Fruit fly (Drosophila melanogaster) whole organism, wandering third instar larva: ENCODE data around the gene cu.
A peak's percentile ranks its signal among the peaks of the same experiment; 100 is the strongest.

Source experiments
- Abd-B ChIP-seq: fragments of >200 bp; optimal IDR thresholded peaks from 2 replicates; lab custom pipeline; 2017; ENCODE audit warnings: missing biosample characterization, missing genetic modification characterization
- CG9705 ChIP-seq: fragments of 200-800 bp; sonication (Bioruptor generic); optimal IDR thresholded peaks from 2 replicates; lab custom pipeline; 2018; ENCODE audit warnings: missing biosample characterization, mild to moderate bottlenecking, missing genetic modification characterization
- CrebA ChIP-seq: fragments of 200-800 bp; sonication (Bioruptor generic); optimal IDR thresholded peaks from 2 replicates; lab custom pipeline; 2016; ENCODE audit warnings: missing biosample characterization, mild to moderate bottlenecking, missing genetic modification characterization, borderline replicate concordance
- Dif ChIP-seq: fragments of 200-275, 200-300 bp; sonication (Bioruptor generic); optimal IDR thresholded peaks from 2 replicates; lab custom pipeline; 2018; ENCODE audit warnings: missing biosample characterization, missing genetic modification characterization; ENCODE audit not compliant: partially characterized antibody
- GATAd ChIP-seq: sonication (Bioruptor generic); optimal IDR thresholded peaks from 2 replicates; lab custom pipeline; 2016; ENCODE audit warnings: missing biosample characterization, missing genetic modification characterization
- HLH106 ChIP-seq: fragments of 200-800 bp; optimal IDR thresholded peaks from 3 replicates; lab custom pipeline; 2019; ENCODE audit warnings: missing biosample characterization, mild to moderate bottlenecking, missing genetic modification characterization, moderate library complexity
- Hnf4 ChIP-seq: fragments of 200-800 bp; sonication (Bioruptor generic); optimal IDR thresholded peaks from 2 replicates; lab custom pipeline; 2016; ENCODE audit warnings: missing biosample characterization, mild to moderate bottlenecking, missing genetic modification characterization
- Jra ChIP-seq: sonication (Bioruptor generic); optimal IDR thresholded peaks from 2 replicates; lab custom pipeline; 2016; ENCODE audit warnings: missing biosample characterization, missing genetic modification characterization
- Mio ChIP-seq: sonication (Bioruptor generic); optimal IDR thresholded peaks from 2 replicates; lab custom pipeline; 2016; ENCODE audit warnings: missing biosample characterization, missing genetic modification characterization
- OdsH ChIP-seq: fragments of 200-800 bp; sonication (Bioruptor generic); optimal IDR thresholded peaks from 2 replicates; lab custom pipeline; 2016; ENCODE audit warnings: missing biosample characterization, mild to moderate bottlenecking, missing genetic modification characterization
- Rel ChIP-seq, 2 experiments: fragments of 200-800 bp; sonication (Bioruptor generic) in 1 of 2; optimal IDR thresholded peaks; 2 replicates in 1 of 2; 3 replicates in 1 of 2; lab custom pipeline; 2016 to 2019; ENCODE audit warnings: mild to moderate bottlenecking in 2 of 2, missing biosample characterization in 2 of 2, missing genetic modification characterization in 2 of 2, moderate library complexity in 1 of 2
- Sp1 ChIP-seq: fragments of 200-800 bp; sonication (Bioruptor generic); optimal IDR thresholded peaks from 3 replicates; lab custom pipeline; 2019; ENCODE audit warnings: missing biosample characterization, mild to moderate bottlenecking, missing genetic modification characterization, moderate library complexity
- Vsx2 ChIP-seq: fragments of 200-300, 225-300 bp; sonication (Bioruptor generic); optimal IDR thresholded peaks from 2 replicates; lab custom pipeline; 2018; ENCODE audit warnings: missing biosample characterization, missing genetic modification characterization; ENCODE audit not compliant: partially characterized antibody
- br ChIP-seq: fragments of 200-800 bp; sonication (Bioruptor generic); optimal IDR thresholded peaks from 2 replicates; lab custom pipeline; 2016; ENCODE audit warnings: missing biosample characterization, missing genetic modification characterization
- brk ChIP-seq: fragments of 200-800 bp; sonication (Bioruptor generic); optimal IDR thresholded peaks from 2 replicates; lab custom pipeline; 2016; ENCODE audit warnings: missing biosample characterization, mild to moderate bottlenecking, missing genetic modification characterization
- dl ChIP-seq, 2 experiments: fragments of 175-275, 200-275 bp in 1 of 2; fragments of 200-275 bp in 1 of 2; sonication (Bioruptor generic); optimal IDR thresholded peaks; lab custom pipeline; 2018; ENCODE audit warnings: mild to moderate bottlenecking in 2 of 2, missing biosample characterization in 2 of 2, missing genetic modification characterization in 2 of 2, moderate library complexity in 2 of 2; ENCODE audit not compliant: partially characterized antibody in 2 of 2, insufficient read depth in 1 of 2
- dmrt93B ChIP-seq: fragments of 200-800 bp; sonication (Bioruptor generic); optimal IDR thresholded peaks from 2 replicates; lab custom pipeline; 2018; ENCODE audit warnings: missing biosample characterization, mild to moderate bottlenecking, missing genetic modification characterization
- dsf ChIP-seq: sonication (Bioruptor generic); optimal IDR thresholded peaks from 2 replicates; lab custom pipeline; 2016; ENCODE audit warnings: missing biosample characterization, missing genetic modification characterization, borderline replicate concordance
- ey ChIP-seq: fragments of 200-800 bp; sonication (Bioruptor generic); optimal IDR thresholded peaks from 2 replicates; lab custom pipeline; 2016; ENCODE audit warnings: missing biosample characterization, missing genetic modification characterization
- foxo ChIP-seq, 2 experiments: fragments of 200-800 bp; sonication (Bioruptor generic); optimal IDR thresholded peaks; 2 replicates in 1 of 2; 3 replicates in 1 of 2; lab custom pipeline; 2016 to 2017; ENCODE audit warnings: missing biosample characterization in 2 of 2, missing genetic modification characterization in 2 of 2
- fru ChIP-seq: fragments of 200-800 bp; sonication (Bioruptor generic); optimal IDR thresholded peaks from 3 replicates; lab custom pipeline; 2016; ENCODE audit warnings: missing biosample characterization, mild to moderate bottlenecking, missing genetic modification characterization
- h ChIP-seq: fragments of 200-800 bp; sonication (Bioruptor generic); optimal IDR thresholded peaks from 3 replicates; lab custom pipeline; 2016; ENCODE audit warnings: missing biosample characterization, mild to moderate bottlenecking, missing genetic modification characterization
- jim ChIP-seq: fragments of 175-275, 200-325 bp; sonication (Bioruptor generic); optimal IDR thresholded peaks from 2 replicates; lab custom pipeline; 2016; ENCODE audit warnings: missing biosample characterization, mild to moderate bottlenecking, missing genetic modification characterization
- lola ChIP-seq: fragments of >200 bp; optimal IDR thresholded peaks from 2 replicates; lab custom pipeline; 2017; ENCODE audit warnings: missing biosample characterization, missing genetic modification characterization
- pan ChIP-seq: fragments of >200 bp; optimal IDR thresholded peaks from 2 replicates; lab custom pipeline; 2017
- psq ChIP-seq: fragments of 200-800 bp; sonication (Bioruptor generic); optimal IDR thresholded peaks from 3 replicates; lab custom pipeline; 2017; ENCODE audit warnings: missing biosample characterization, mild to moderate bottlenecking, missing genetic modification characterization, moderate library complexity
- rgr ChIP-seq: fragments of 200-800 bp; sonication (Bioruptor generic); optimal IDR thresholded peaks from 3 replicates; lab custom pipeline; 2016; ENCODE audit warnings: missing biosample characterization, mild to moderate bottlenecking, missing genetic modification characterization
- sage ChIP-seq: fragments of 200-800 bp; sonication (Bioruptor generic); optimal IDR thresholded peaks from 2 replicates; lab custom pipeline; 2016; ENCODE audit warnings: missing biosample characterization, mild to moderate bottlenecking, missing genetic modification characterization
- tai ChIP-seq: sonication (Bioruptor generic); optimal IDR thresholded peaks from 2 replicates; lab custom pipeline; 2016; ENCODE audit warnings: missing biosample characterization, missing genetic modification characterization
- usp ChIP-seq: fragments of >200 bp; optimal IDR thresholded peaks from 2 replicates; lab custom pipeline; 2017; ENCODE audit warnings: missing biosample characterization, missing genetic modification characterization
- woc ChIP-seq: sonication (Bioruptor generic); optimal IDR thresholded peaks from 2 replicates; lab custom pipeline; 2016; ENCODE audit warnings: missing biosample characterization, mild to moderate bottlenecking, missing genetic modification characterization

The cu gene

DNA sequence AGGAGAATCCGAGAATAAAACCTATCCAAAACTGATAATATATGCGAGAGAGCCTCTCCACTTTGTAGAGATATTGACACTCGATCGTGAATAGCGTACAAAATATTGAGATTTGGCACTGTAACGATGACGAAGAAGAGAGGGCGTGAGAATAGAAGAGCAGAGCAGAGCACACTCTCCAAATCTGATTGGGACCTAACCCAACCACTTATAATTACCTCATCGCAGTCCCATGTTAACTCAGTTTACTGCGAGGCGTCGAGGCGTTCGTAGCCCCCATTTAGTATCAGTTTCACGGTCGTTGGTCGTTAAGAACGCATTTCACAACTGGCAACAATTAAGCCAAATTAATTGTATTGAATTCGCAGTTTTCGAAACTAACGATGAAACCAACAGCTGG lies 40.5 kb upstream of the cu start, which contains the start of gene Ugt302C1 (continued):
- TF ChIP-seq Jra (GFP tag; lab: Kevin White, UChicago) (peak; percentile 68), Hnf4 (GFP tag; lab: Kevin White, UChicago) (peak; percentile 25), dmrt93B (GFP tag; lab: Kevin White, UChicago) (no peak), Rel (GFP tag; optimal IDR thresholded peaks at IDR 0.05; lab: Kevin White, UChicago) (no peak), Rel (tag; optimal IDR thresholded peaks at IDR 0.05; lab: Kevin White, UChicago) (no peak), foxo (GFP tag; optimal IDR thresholded peaks at IDR 0.05; lab: Kevin White, UChicago) (peak in 1 of 2 experiments; percentile 16), Sp1 (GFP tag; lab: Kevin White, UChicago) (no peak), pan (lab: Kevin White, UChicago) (no peak), dsf (no peak), OdsH (GFP tag; lab: Kevin White, UChicago) (no peak), jim (GFP tag; lab: Kevin White, UChicago) (peak; percentile 2)

dm6 chr3R:11160907-11161306 lies 36.5 kb upstream of the cu start, which contains the start of gene CG4757:
TSS of gene CG4757 (plus strand) at chr3R:11161207.
- TF ChIP-seq HLH106 (tag; lab: Kevin White, UChicago) (no peak), pan (lab: Kevin White, UChicago) (no peak), woc (no peak), Abd-B (no peak), Hnf4 (GFP tag; lab: Kevin White, UChicago) (no peak), ey (GFP tag; lab: Kevin White, UChicago) (no peak), Rel (GFP tag; optimal IDR thresholded peaks at IDR 0.05; lab: Kevin White, UChicago) (no peak), Rel (tag; optimal IDR thresholded peaks at IDR 0.05; lab: Kevin White, UChicago) (no peak), OdsH (GFP tag; lab: Kevin White, UChicago) (no peak), CrebA (no peak), CG9705 (GFP tag; lab: Kevin White, UChicago) (no peak), rgr (GFP tag; lab: Kevin White, UChicago) (no peak), br (GFP tag; lab: Kevin White, UChicago) (no peak), Mio (GFP tag; lab: Kevin White, UChicago) (no peak), fru (GFP tag; lab: Kevin White, UChicago) (no peak)
- TF ChIP-seq, all 38 proteins: peak for 0

DNA sequence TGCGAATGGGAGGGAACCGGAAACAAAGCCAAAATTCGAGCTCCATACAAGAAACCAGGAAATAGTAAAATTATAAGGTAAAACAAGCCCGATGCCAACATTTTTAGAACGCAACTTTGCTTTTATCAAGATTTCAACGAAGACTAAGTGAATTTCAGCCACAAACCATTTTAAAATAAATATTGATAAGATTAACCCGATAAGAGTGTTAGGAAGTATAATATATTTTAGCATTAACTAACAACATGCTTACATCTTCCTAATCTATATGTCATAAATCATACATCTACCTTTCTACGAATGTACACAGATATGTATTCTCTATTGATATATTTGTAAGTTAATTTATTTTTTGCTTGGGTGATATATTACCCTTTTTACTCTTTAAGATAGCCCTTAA lies 31.4 kb upstream of the cu start, which contains the start of gene Ugt35E1:
TSS of gene Ugt35E1 (minus strand) at position 101 of the 400 bp plus-strand sequence.
- TF ChIP-seq HLH106 (tag; lab: Kevin White, UChicago) (no peak), OdsH (GFP tag; lab: Kevin White, UChicago) (no peak), pan (lab: Kevin White, UChicago) (no peak), Vsx2 (no peak), Hnf4 (GFP tag; lab: Kevin White, UChicago) (no peak), foxo (GFP tag; optimal IDR thresholded peaks at IDR 0.05; lab: Kevin White, UChicago) (no peak), Rel (GFP tag; optimal IDR thresholded peaks at IDR 0.05; lab: Kevin White, UChicago) (no peak), Rel (tag; optimal IDR thresholded peaks at IDR 0.05; lab: Kevin White, UChicago) (no peak), Sp1 (GFP tag; lab: Kevin White, UChicago) (no peak), woc (no peak), Jra (GFP tag; lab: Kevin White, UChicago) (no peak)

- TF ChIP-seq Rel (GFP tag; optimal IDR thresholded peaks at IDR 0.05; lab: Kevin White, UChicago) (no peak), Rel (tag; optimal IDR thresholded peaks at IDR 0.05; lab: Kevin White, UChicago) (no peak), Jra (GFP tag; lab: Kevin White, UChicago) (no peak), tai (no peak), fru (GFP tag; lab: Kevin White, UChicago) (no peak), dsf (no peak), Hnf4 (GFP tag; lab: Kevin White, UChicago) (no peak), ey (GFP tag; lab: Kevin White, UChicago) (no peak), Vsx2 (no peak), usp (GFP tag; lab: Kevin White, UChicago) (no peak), Abd-B (no peak)
Measured at dm6 chr3R:11167931-11168465, 29.4 kb upstream of the cu start, which contains the start of gene Ugt35E2. TSS of gene Ugt35E2 (minus strand) at chr3R:11167981.

- TF ChIP-seq HLH106 (tag; lab: Kevin White, UChicago) (no peak), CrebA (no peak), psq (GFP tag; lab: Kevin White, UChicago) (no peak)
Measured at dm6 chr3R:11170146-11170545, 27.2 kb upstream of the cu start, which contains the start of gene Ugt35B1. TSS of gene Ugt35B1 (minus strand) at chr3R:11170246.

DNA sequence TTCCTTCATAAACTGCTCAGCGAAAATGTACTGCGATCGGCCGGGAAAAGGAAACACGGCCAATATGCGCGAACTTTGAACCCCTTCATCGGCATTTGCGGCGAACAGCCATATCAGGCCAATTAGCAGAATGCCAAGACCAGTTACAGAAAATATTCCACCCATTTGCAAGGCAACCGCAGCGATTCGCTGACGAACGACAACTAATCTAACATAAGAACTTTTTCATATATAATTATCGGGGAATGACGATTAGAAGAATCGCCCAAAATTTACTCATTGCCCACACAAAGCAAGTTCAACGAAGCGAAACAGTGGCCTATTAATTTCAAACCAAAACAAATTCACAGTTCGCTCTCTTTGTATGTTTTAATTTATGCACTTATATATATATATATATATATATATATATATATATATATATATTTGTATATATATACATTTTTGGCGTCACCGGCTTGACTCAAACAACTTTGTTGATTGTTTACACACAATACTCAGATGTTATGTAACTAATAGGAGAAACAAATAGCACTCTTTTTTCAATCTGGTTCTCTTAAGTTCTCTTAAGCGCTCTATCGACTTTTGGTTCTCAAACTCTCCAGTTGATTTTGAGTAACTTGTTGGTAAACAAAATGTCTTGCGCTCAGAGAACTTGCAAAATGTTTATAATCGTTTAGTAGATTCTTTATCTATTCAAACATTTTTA lies 24.8 kb upstream of the cu start, which contains the start of gene Ugt35A1:
TSS of gene Ugt35A1 (minus strand) at position 205 of the 709 bp plus-strand sequence.
- TF ChIP-seq Vsx2 (peak; percentile 94), psq (GFP tag; lab: Kevin White, UChicago) (no peak), lola (GFP tag; lab: Kevin White, UChicago) (no peak), dl (GFP tag; optimal IDR thresholded peaks at IDR 0.05; lab: Kevin White, UChicago; ENCODE audit: insufficient read depth in 1 of 2, partially characterized antibody in 2 of 2) (peak in 1 of 2 experiments; percentile 28), usp (GFP tag; lab: Kevin White, UChicago) (no peak), Dif (peak; percentile 16), fru (GFP tag; lab: Kevin White, UChicago) (no peak), brk (GFP tag; lab: Kevin White, UChicago) (peak; percentile 17), tai (no peak), GATAd (GFP tag; lab: Kevin White, UChicago) (no peak), sage (GFP tag; lab: Kevin White, UChicago) (no peak), h (no peak), br (GFP tag; lab: Kevin White, UChicago) (no peak), dsf (no peak)
